Worm (Caenorhabditis elegans) whole organism, young adult: ENCODE measurements around the gene pho-13.

ENCODE experiments used
- B0019.2 ChIP-seq: fragments of 200-800 bp; sonication (Bioruptor generic); conservative IDR thresholded peaks from 2 replicates; pipeline ENCODE4 v1.3.6; 2022; ENCODE audit warnings: missing genetic modification reagents, missing genetic modification characterization, missing compliant biosample characterization
- B0261.1 ChIP-seq: sonication (generic microtip); optimal IDR thresholded peaks from 2 replicates; lab custom pipeline; 2016; ENCODE audit warnings: mild to moderate bottlenecking, missing genetic modification characterization, moderate library complexity, missing compliant biosample characterization
- B0336.3 ChIP-seq: fragments of 200-800 bp; sonication (Bioruptor generic); IDR thresholded peaks from 2 replicates; pipeline ENCODE4 v1.3.6; 2022; ENCODE audit warnings: missing genetic modification characterization, missing compliant biosample characterization
- F10E7.11 ChIP-seq: sonication (generic microtip); optimal IDR thresholded peaks from 2 replicates; lab custom pipeline; 2017; ENCODE audit warnings: mild to moderate bottlenecking, missing genetic modification characterization, moderate library complexity, missing compliant biosample characterization
- F22D6.2 ChIP-seq: sonication (generic microtip); optimal IDR thresholded peaks from 2 replicates; lab custom pipeline; 2016; ENCODE audit warnings: mild to moderate bottlenecking, missing genetic modification characterization, missing compliant biosample characterization
- F37B4.10 ChIP-seq: fragments of 200-800 bp; sonication (Bioruptor generic); IDR thresholded peaks from 2 replicates; pipeline ENCODE4 v1.3.6; 2022; ENCODE audit warnings: missing genetic modification characterization, missing compliant biosample characterization
- F57C9.4 ChIP-seq: sonication (generic microtip); optimal IDR thresholded peaks from 2 replicates; lab custom pipeline; 2017; ENCODE audit warnings: mild to moderate bottlenecking, missing genetic modification characterization, missing compliant biosample characterization
- K12H6.12 ChIP-seq: fragments of 200-800 bp; sonication (Bioruptor generic); optimal IDR thresholded peaks from 2 replicates; lab custom pipeline; 2018; ENCODE audit warnings: mild to moderate bottlenecking, missing genetic modification characterization, missing compliant biosample characterization
- T26A5.8 ChIP-seq: sonication (generic microtip); optimal IDR thresholded peaks from 2 replicates; lab custom pipeline; 2016; ENCODE audit warnings: missing genetic modification characterization, missing compliant biosample characterization
- Y53F4B.3 ChIP-seq: fragments of 200-800 bp; sonication (Bioruptor generic); IDR thresholded peaks from 2 replicates; pipeline ENCODE4 v1.3.6; 2022; ENCODE audit warnings: missing genetic modification reagents, missing genetic modification characterization, missing compliant biosample characterization
- atf-7 ChIP-seq: sonication (generic microtip); optimal IDR thresholded peaks from 2 replicates; lab custom pipeline; 2017; ENCODE audit warnings: mild to moderate bottlenecking, missing genetic modification characterization, missing compliant biosample characterization
- athp-1 ChIP-seq: sonication (generic microtip); optimal IDR thresholded peaks from 2 replicates; lab custom pipeline; 2017; ENCODE audit warnings: mild to moderate bottlenecking, missing genetic modification characterization, missing compliant biosample characterization
- attf-5 ChIP-seq: fragments of 200-800 bp; sonication (Bioruptor generic); optimal IDR thresholded peaks from 2 replicates; lab custom pipeline; 2018; ENCODE audit warnings: mild to moderate bottlenecking, missing genetic modification characterization, missing compliant biosample characterization
- ccch-3 ChIP-seq: fragments of 200-800 bp; sonication (Bioruptor generic); optimal IDR thresholded peaks from 2 replicates; lab custom pipeline; 2018; ENCODE audit warnings: mild to moderate bottlenecking, missing genetic modification characterization, missing compliant biosample characterization
- cebp-1 ChIP-seq, 2 experiments: fragments of 200-800 bp in 1 of 2; sonication (Bioruptor generic) in 1 of 2; sonication (generic microtip) in 1 of 2; IDR thresholded peaks in 1 of 2; optimal IDR thresholded peaks in 1 of 2; 2 replicates each; pipeline versions ENCODE4 v1.3.6 to Lab custom; 2017 to 2022; ENCODE audit warnings: missing compliant biosample characterization in 2 of 2, missing genetic modification characterization in 2 of 2, mild to moderate bottlenecking in 1 of 2, missing genetic modification reagents in 1 of 2, moderate library complexity in 1 of 2
- cebp-2 ChIP-seq: fragments of 200-800 bp; sonication (Bioruptor generic); IDR thresholded peaks from 2 replicates; pipeline ENCODE4 v1.3.6; 2022; ENCODE audit warnings: missing genetic modification characterization, missing compliant biosample characterization
- ceh-27 ChIP-seq: fragments of 200-800 bp; sonication (Bioruptor generic); optimal IDR thresholded peaks from 2 replicates; lab custom pipeline; 2018; ENCODE audit warnings: mild to moderate bottlenecking, missing genetic modification characterization, moderate library complexity, missing compliant biosample characterization
- ceh-58 ChIP-seq: fragments of 200-800 bp; sonication (Bioruptor generic); IDR thresholded peaks from 2 replicates; pipeline ENCODE4 v1.3.6; 2022; ENCODE audit warnings: missing genetic modification characterization, missing compliant biosample characterization
- ceh-91 ChIP-seq: fragments of 200-800 bp; sonication (Bioruptor generic); IDR thresholded peaks from 2 replicates; pipeline ENCODE4 v1.3.6; 2022; ENCODE audit warnings: missing genetic modification reagents, missing genetic modification characterization, missing compliant biosample characterization
- dpff-1 ChIP-seq: sonication (generic microtip); optimal IDR thresholded peaks from 2 replicates; lab custom pipeline; 2017; ENCODE audit warnings: mild to moderate bottlenecking, missing genetic modification characterization, missing compliant biosample characterization
- egl-18 ChIP-seq: fragments of 200-800 bp; sonication (Bioruptor generic); IDR thresholded peaks from 2 replicates; pipeline ENCODE4 v1.3.6; 2022; ENCODE audit warnings: missing genetic modification reagents, missing genetic modification characterization, missing compliant biosample characterization
- egrh-3 ChIP-seq: fragments of 200-800 bp; sonication (Bioruptor generic); IDR thresholded peaks from 2 replicates; pipeline ENCODE4 v1.3.6; 2022; ENCODE audit warnings: missing genetic modification reagents, missing genetic modification characterization, missing compliant biosample characterization
- ets-4 ChIP-seq: fragments of 200-800 bp; sonication (Bioruptor generic); optimal IDR thresholded peaks from 2 replicates; lab custom pipeline; 2018; ENCODE audit warnings: mild to moderate bottlenecking, missing genetic modification characterization, missing compliant biosample characterization
- gei-17 ChIP-seq: fragments of 200-800 bp; sonication (Bioruptor generic); optimal IDR thresholded peaks from 2 replicates; lab custom pipeline; 2018; ENCODE audit warnings: mild to moderate bottlenecking, missing genetic modification characterization, missing compliant biosample characterization
- him-1 ChIP-seq: sonication (generic microtip); optimal IDR thresholded peaks from 2 replicates; lab custom pipeline; 2016; ENCODE audit warnings: missing genotype, missing genetic modification reagents, missing genetic modification characterization, missing compliant biosample characterization
- hsf-1 ChIP-seq: fragments of 200-800 bp; sonication (Bioruptor generic); IDR thresholded peaks from 2 replicates; pipeline ENCODE4 v1.3.6; 2022; ENCODE audit warnings: missing genetic modification reagents, missing genetic modification characterization, missing compliant biosample characterization
- lin-40 ChIP-seq: sonication (generic microtip); optimal IDR thresholded peaks from 2 replicates; lab custom pipeline; 2016; ENCODE audit warnings: missing genetic modification characterization, mild to moderate bottlenecking, missing compliant biosample characterization, missing genotype, missing genetic modification reagents
- lsl-1 ChIP-seq: fragments of 200-800 bp; sonication (Bioruptor generic); optimal IDR thresholded peaks from 2 replicates; lab custom pipeline; 2018; ENCODE audit warnings: mild to moderate bottlenecking, missing genetic modification characterization, moderate library complexity, missing compliant biosample characterization
- madf-6 ChIP-seq: fragments of 200-800 bp; sonication (Bioruptor generic); IDR thresholded peaks from 2 replicates; pipeline ENCODE4 v1.3.6; 2022; ENCODE audit warnings: missing genetic modification reagents, missing genetic modification characterization, missing compliant biosample characterization
- mcd-1 ChIP-seq: fragments of 200-800 bp; sonication (Bioruptor generic); IDR thresholded peaks from 2 replicates; pipeline ENCODE4 v1.3.6; 2022; ENCODE audit warnings: missing genetic modification reagents, missing genetic modification characterization, missing compliant biosample characterization
- mxl-1 ChIP-seq: sonication (generic microtip); optimal IDR thresholded peaks from 2 replicates; lab custom pipeline; 2016; ENCODE audit warnings: missing genetic modification characterization, missing compliant biosample characterization
- nfya-2 ChIP-seq: fragments of 200-800 bp; sonication (Bioruptor generic); IDR thresholded peaks from 2 replicates; pipeline ENCODE4 v1.3.6; 2022; ENCODE audit warnings: missing genetic modification reagents, missing genetic modification characterization, missing compliant biosample characterization
- nhr-179 ChIP-seq: sonication (generic microtip); optimal IDR thresholded peaks from 2 replicates; lab custom pipeline; 2016; ENCODE audit warnings: mild to moderate bottlenecking, missing genetic modification characterization, missing compliant biosample characterization
- nhr-27 ChIP-seq: fragments of 200-800 bp; sonication (Bioruptor generic); optimal IDR thresholded peaks from 2 replicates; lab custom pipeline; 2018; ENCODE audit warnings: mild to moderate bottlenecking, missing genetic modification characterization, moderate library complexity, missing compliant biosample characterization
- nhr-80 ChIP-seq: sonication (generic microtip); optimal IDR thresholded peaks from 2 replicates; lab custom pipeline; 2016; ENCODE audit warnings: missing genetic modification characterization, missing compliant biosample characterization
- nhr-90 ChIP-seq: sonication (generic microtip); optimal IDR thresholded peaks from 2 replicates; lab custom pipeline; 2016; ENCODE audit warnings: missing genotype, mild to moderate bottlenecking, missing genetic modification characterization, missing compliant biosample characterization
- pha-4 ChIP-seq: fragments of 150-350 bp; sonication (generic microtip); optimal IDR thresholded peaks from 2 replicates; lab custom pipeline; 2014; ENCODE audit warnings: missing biosample characterization, missing genetic modification reagents, missing genetic modification characterization
- rcor-1 ChIP-seq: fragments of 200-800 bp; sonication (Bioruptor generic); IDR thresholded peaks from 2 replicates; pipeline ENCODE4 v1.3.6; 2022; ENCODE audit warnings: missing genetic modification reagents, missing genetic modification characterization, missing compliant biosample characterization
- rec-8 ChIP-seq, 2 experiments: sonication (generic microtip); optimal IDR thresholded peaks; 2 replicates each; lab custom pipeline; 2016; ENCODE audit warnings: mild to moderate bottlenecking in 2 of 2, missing genetic modification characterization in 2 of 2, missing genetic modification reagents in 2 of 2, missing genotype in 2 of 2, missing biosample characterization in 1 of 2, missing compliant biosample characterization in 1 of 2, moderate library complexity in 1 of 2
- repo-1 ChIP-seq: sonication (generic microtip); optimal IDR thresholded peaks from 2 replicates; lab custom pipeline; 2017; ENCODE audit warnings: mild to moderate bottlenecking, missing genetic modification characterization, missing compliant biosample characterization
- snpc-1.3 ChIP-seq: sonication (generic microtip); optimal IDR thresholded peaks from 2 replicates; lab custom pipeline; 2017; ENCODE audit warnings: missing genetic modification characterization, mild to moderate bottlenecking, missing compliant biosample characterization, antibody characterized with exemption, moderate library complexity, missing genotype, missing genetic modification reagents; ENCODE audit not compliant: insufficient read depth
- snpc-3.4 ChIP-seq: sonication (generic microtip); optimal IDR thresholded peaks from 2 replicates; lab custom pipeline; 2017; ENCODE audit warnings: missing genetic modification characterization, mild to moderate bottlenecking, missing compliant biosample characterization, antibody characterized with exemption, moderate library complexity, missing genotype, missing genetic modification reagents
- snpc-4 ChIP-seq, 5 experiments: fragments of 150-350 bp in 1 of 5; sonication (generic microtip) in 4 of 5; optimal IDR thresholded peaks; 2 replicates each; lab custom pipeline; 2014 to 2018; ENCODE audit warnings: missing genetic modification characterization in 5 of 5, missing biosample characterization in 3 of 5, antibody characterized with exemption in 2 of 5, mild to moderate bottlenecking in 2 of 5, missing compliant biosample characterization in 2 of 5, missing genotype in 2 of 5, moderate library complexity in 2 of 5, missing genetic modification reagents in 1 of 5
- sptf-2 ChIP-seq: fragments of 200-800 bp; sonication (Bioruptor generic); optimal IDR thresholded peaks from 2 replicates; lab custom pipeline; 2018; ENCODE audit warnings: mild to moderate bottlenecking, missing genetic modification characterization, missing compliant biosample characterization
- tlf-1 ChIP-seq: fragments of 200-800 bp; sonication (Bioruptor generic); optimal IDR thresholded peaks from 2 replicates; lab custom pipeline; 2018; ENCODE audit warnings: mild to moderate bottlenecking, missing genetic modification characterization, missing compliant biosample characterization
- zim-3 ChIP-seq: sonication (generic microtip); optimal IDR thresholded peaks from 2 replicates; lab custom pipeline; 2017; ENCODE audit warnings: mild to moderate bottlenecking, missing genetic modification characterization, moderate library complexity, missing compliant biosample characterization
- ztf-26 ChIP-seq: sonication (generic microtip); optimal IDR thresholded peaks from 2 replicates; lab custom pipeline; 2017; ENCODE audit warnings: missing genetic modification characterization, missing compliant biosample characterization

The pho-13 gene

DNA sequence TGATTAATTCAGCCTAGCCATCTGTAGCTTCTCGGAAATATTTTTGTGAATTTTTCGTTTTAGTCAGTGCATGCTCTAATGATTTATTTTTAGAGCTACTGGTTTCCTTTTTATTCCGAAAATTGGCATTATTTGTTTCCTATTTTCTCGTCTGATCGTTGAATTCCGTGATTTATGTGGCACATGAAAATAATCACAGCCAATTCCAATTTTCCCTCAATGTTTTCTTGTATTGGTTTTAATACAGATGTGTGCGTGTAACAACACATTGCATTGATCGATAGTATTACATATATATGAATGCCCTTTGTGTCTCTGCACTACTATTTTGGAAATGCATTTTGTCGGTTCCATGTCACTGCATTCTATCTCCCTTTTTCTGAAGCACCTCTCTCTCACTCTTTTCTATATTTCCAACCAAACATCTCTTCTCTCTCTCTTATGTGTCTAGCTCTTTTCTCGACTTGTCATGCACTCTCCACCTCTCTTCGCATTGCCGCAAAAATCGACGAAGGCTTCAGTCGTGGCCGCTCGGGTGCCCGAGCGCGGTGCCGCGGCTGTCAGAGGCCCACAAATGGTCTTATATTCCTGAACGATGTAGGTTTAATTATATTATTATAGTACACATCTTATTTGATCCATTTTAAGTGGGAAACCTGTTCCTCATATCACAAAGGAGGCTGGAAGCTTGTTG lies 22.4 kb downstream of the pho-13 start (continued):
- TF ChIP-seq cebp-2 (GFP tag; lab: Robert Waterston, UW) (no peak), atf-7 (tag; lab: Kevin White, UChicago) (peak; percentile 12), him-1 (tag; lab: Kevin White, UChicago) (no peak), snpc-1.3 (tag; lab: Kevin White, UChicago) (no peak), mxl-1 (tag; lab: Kevin White, UChicago) (no peak), nhr-27 (tag; lab: Kevin White, UChicago) (no peak), pha-4 (tag; lab: Kevin White, UChicago) (no peak), hsf-1 (GFP tag; lab: Robert Waterston, UW) (no peak), ets-4 (no peak), gei-17 (GFP tag; lab: Kevin White, UChicago) (no peak), K12H6.12 (peak; percentile 11), zim-3 (no peak), tlf-1 (GFP tag; lab: Kevin White, UChicago) (no peak), F10E7.11 (tag; lab: Kevin White, UChicago) (no peak), attf-5 (GFP tag; lab: Kevin White, UChicago) (peak; percentile 27), lin-40 (peak; percentile 7), sptf-2 (no peak), ceh-27 (GFP tag; lab: Kevin White, UChicago) (peak; percentile 24), nfya-2 (no peak), Y53F4B.3 (GFP tag; lab: Robert Waterston, UW) (no peak), nhr-179 (tag; lab: Kevin White, UChicago) (no peak), ceh-91 (GFP tag; lab: Robert Waterston, UW) (no peak), ztf-26 (tag; lab: Kevin White, UChicago) (no peak), madf-6 (GFP tag; lab: Robert Waterston, UW) (no peak), snpc-3.4 (tag; lab: Kevin White, UChicago) (no peak), F22D6.2 (tag; lab: Kevin White, UChicago) (no peak), snpc-4 (GFP tag; optimal IDR thresholded peaks at IDR 0.05; lab: Kevin White, UChicago) (no peak), snpc-4 (tag; optimal IDR thresholded peaks at IDR 0.05; lab: Kevin White, UChicago) (peak in 2 of 4 experiments; percentile 3 to 18), ccch-3 (no peak), B0336.3 (no peak), egrh-3 (GFP tag; lab: Robert Waterston, UW) (no peak), egl-18 (no peak), B0019.2 (no peak), F57C9.4 (no peak), athp-1 (tag; lab: Kevin White, UChicago) (no peak), dpff-1 (tag; lab: Kevin White, UChicago) (no peak), mcd-1 (GFP tag; lab: Robert Waterston, UW) (peak; percentile 34; the same call in 1 of the 2 replicates), nhr-80 (tag; lab: Kevin White, UChicago) (peak; percentile 21), B0261.1 (tag; lab: Kevin White, UChicago) (no peak), cebp-1 (GFP tag; IDR thresholded peaks at IDR 0.05; lab: Robert Waterston, UW) (no peak), cebp-1 (tag; optimal IDR thresholded peaks at IDR 0.05; lab: Kevin White, UChicago) (peak; percentile 50), T26A5.8 (no peak), ceh-58 (no peak), nhr-90 (tag; lab: Kevin White, UChicago) (no peak), rec-8 (tag; optimal IDR thresholded peaks at IDR 0.05; lab: Kevin White, UChicago) (no peak), repo-1 (tag; lab: Kevin White, UChicago) (no peak), F37B4.10 (GFP tag; lab: Robert Waterston, UW) (no peak), rcor-1 (GFP tag; lab: Robert Waterston, UW) (no peak), lsl-1 (GFP tag; lab: Kevin White, UChicago) (no peak)
